Worm (Caenorhabditis elegans) whole organism, L4 larva: ENCODE data around the gene nhr-87.

Experiments used
- F49E8.2 ChIP-seq: sonication (generic microtip); optimal IDR thresholded peaks from 2 replicates; lab custom pipeline; 2016; ENCODE audit warnings: missing compliant biosample characterization, mild to moderate bottlenecking, missing genetic modification characterization, borderline replicate concordance
- ceh-44 ChIP-seq: fragments of 200-800 bp; sonication (Bioruptor generic); IDR thresholded peaks from 2 replicates; pipeline ENCODE4 v1.3.6; 2022; ENCODE audit warnings: missing genetic modification reagents, missing genetic modification characterization, missing compliant biosample characterization
- mdt-29 ChIP-seq: fragments of 200-800 bp; sonication (Bioruptor generic); IDR thresholded peaks from 2 replicates; pipeline ENCODE4 v1.3.6; 2022; ENCODE audit warnings: missing genetic modification reagents, missing genetic modification characterization, missing compliant biosample characterization
- nhr-11 ChIP-seq: fragments of 150-350 bp; optimal IDR thresholded peaks from 2 replicates; lab custom pipeline; 2014; ENCODE audit warnings: missing biosample characterization, missing genetic modification characterization
- unc-130 ChIP-seq: sonication (generic microtip); optimal IDR thresholded peaks from 2 replicates; lab custom pipeline; 2016; ENCODE audit warnings: missing genetic modification reagents, missing genetic modification characterization, missing compliant biosample characterization

DNA sequence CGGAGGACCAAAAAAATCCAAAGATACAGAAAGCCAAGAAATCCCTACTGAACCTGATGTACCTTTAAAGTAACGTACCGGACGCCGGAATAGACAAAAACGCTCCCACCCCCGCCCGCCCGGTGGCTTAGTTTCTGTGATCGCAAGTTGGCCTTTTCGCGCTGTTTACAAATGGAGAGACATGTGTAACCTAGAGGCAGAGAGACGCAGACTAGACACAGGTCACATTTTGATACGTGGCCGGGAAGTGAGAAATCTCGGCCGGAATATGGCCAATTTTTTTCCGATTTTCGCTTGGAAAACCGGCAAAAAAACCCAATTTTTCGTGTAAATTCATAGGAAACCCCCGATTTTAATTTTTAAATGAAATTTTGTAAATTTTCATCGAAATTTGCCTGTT lies 33.2 kb downstream of the nhr-87 start:
- no peak for TF ChIP-seq unc-130 (GFP tag; lab: Kevin White, UChicago)
- no peak for TF ChIP-seq mdt-29
- no peak for TF ChIP-seq F49E8.2 (tag; lab: Kevin White, UChicago)
- TF ChIP-seq ceh-44 (GFP tag; lab: Robert Waterston, UW), result no peak
- TF ChIP-seq nhr-11 (tag; lab: Kevin White, UChicago), result no peak
